Fruit fly (Drosophila melanogaster): ENCODE results near the gene Sgs3.

DNA sequence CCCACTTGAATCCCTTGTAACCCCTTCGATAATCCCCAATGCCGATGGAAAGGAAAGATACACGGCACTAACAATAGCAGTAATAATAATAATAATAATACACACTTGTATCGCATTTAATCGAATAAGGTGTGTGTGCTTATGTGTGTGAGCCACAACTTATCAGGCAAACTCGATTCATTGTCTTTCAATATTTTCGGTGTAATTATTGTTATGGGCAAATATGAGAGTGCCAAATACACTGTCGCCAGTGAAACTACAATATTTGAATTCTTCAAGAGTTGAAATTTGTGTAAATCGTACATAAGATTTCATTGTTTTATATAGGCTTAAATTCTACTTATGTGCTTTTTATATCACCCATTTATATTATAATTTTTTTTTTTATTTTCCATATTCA, 4.2 kb downstream of the Sgs3 start:
- TF ChIP-seq CG11617 (GFP tag; optimal IDR thresholded peaks at IDR 0.05): no peak
- TF ChIP-seq ovo (GFP tag; optimal IDR thresholded peaks at IDR 0.05): no peak
- TF ChIP-seq cic (GFP tag; optimal IDR thresholded peaks at IDR 0.05): no peak
- TF ChIP-seq CG7045 (GFP tag; optimal IDR thresholded peaks at IDR 0.05): no peak
- no peak for TF ChIP-seq Crg-1 (GFP tag; optimal IDR thresholded peaks at IDR 0.05)
- no peak for TF ChIP-seq CG1620 (GFP tag; optimal IDR thresholded peaks at IDR 0.05)
- TF ChIP-seq kay (GFP tag; ENCODE audit: borderline replicate concordance): no peak
- TF ChIP-seq CG12768 (GFP tag; optimal IDR thresholded peaks at IDR 0.05): no peak
- TF ChIP-seq CG7101 (tag; optimal IDR thresholded peaks at IDR 0.05): no peak
- TF ChIP-seq Clk (GFP tag; optimal IDR thresholded peaks at IDR 0.05): no peak
- TF ChIP-seq CG5204 (GFP tag; optimal IDR thresholded peaks at IDR 0.05): no peak

Data from whole organism, adult.